Fruit fly (Drosophila melanogaster) whole organism, embryonic: ENCODE results near the gene CG8925.

Source experiments
- Atf3 ChIP-seq: fragments of 200-800 bp; sonication (Bioruptor generic); optimal IDR thresholded peaks from 3 replicates; lab custom pipeline; 2016; ENCODE audit warnings: missing biosample characterization, missing genetic modification characterization
- CG10654 ChIP-seq: fragments of 200-800 bp; sonication (Bioruptor generic); optimal IDR thresholded peaks from 2 replicates; lab custom pipeline; 2016; ENCODE audit warnings: missing biosample characterization, missing genetic modification characterization
- CG1233 ChIP-seq: fragments of 200-800 bp; sonication (Bioruptor generic); optimal IDR thresholded peaks from 4 replicates; lab custom pipeline; 2018; ENCODE audit warnings: missing biosample characterization, mild to moderate bottlenecking, missing genetic modification characterization
- CG13424 ChIP-seq: fragments of 200-800 bp; sonication (Bioruptor generic); optimal IDR thresholded peaks from 2 replicates; lab custom pipeline; 2019; ENCODE audit warnings: missing biosample characterization, mild to moderate bottlenecking, missing genetic modification characterization, moderate library complexity
- CG13775 ChIP-seq: fragments of 200-800 bp; sonication (Bioruptor generic); optimal IDR thresholded peaks from 3 replicates; lab custom pipeline; 2017; ENCODE audit warnings: missing biosample characterization, mild to moderate bottlenecking, missing genetic modification characterization
- CG14667 ChIP-seq: fragments of 200-800 bp; sonication (Bioruptor generic); IDR thresholded peaks from 2 replicates; pipeline ENCODE4 v1.3.6; 2022; ENCODE audit warnings: missing biosample characterization, missing genetic modification characterization
- CG1529 ChIP-seq: fragments of 200-800 bp; sonication (Bioruptor generic); optimal IDR thresholded peaks from 3 replicates; lab custom pipeline; 2018; ENCODE audit warnings: missing biosample characterization, missing genetic modification characterization
- CG15601 ChIP-seq: fragments of 200-800 bp; sonication (Bioruptor generic); optimal IDR thresholded peaks from 3 replicates; lab custom pipeline; 2019; ENCODE audit warnings: missing biosample characterization, mild to moderate bottlenecking, missing genetic modification characterization, moderate library complexity
- CG18599 ChIP-seq: fragments of 200-800 bp; sonication (Bioruptor generic); optimal IDR thresholded peaks from 3 replicates; lab custom pipeline; 2017; ENCODE audit warnings: missing biosample characterization, missing genetic modification characterization, mild to moderate bottlenecking, moderate library complexity, missing genetic modification reagents
- CG2116 ChIP-seq: fragments of 200-800 bp; sonication (Bioruptor generic); optimal IDR thresholded peaks from 3 replicates; lab custom pipeline; 2018; ENCODE audit warnings: missing biosample characterization, mild to moderate bottlenecking, missing genetic modification characterization
- CG2202 ChIP-seq: fragments of 200-800 bp; sonication (Bioruptor generic); optimal IDR thresholded peaks from 2 replicates; lab custom pipeline; 2018; ENCODE audit warnings: missing biosample characterization, mild to moderate bottlenecking, missing genetic modification characterization
- CG31388 ChIP-seq: fragments of 200-800 bp; sonication (Bioruptor generic); optimal IDR thresholded peaks from 2 replicates; lab custom pipeline; 2016; ENCODE audit warnings: missing biosample characterization, missing genetic modification characterization
- CG32772 ChIP-seq: fragments of 200-800 bp; sonication (Bioruptor generic); IDR thresholded peaks from 2 replicates; pipeline ENCODE4 v1.3.6; 2022; ENCODE audit warnings: missing biosample characterization, missing genetic modification characterization
- CG43689 ChIP-seq: fragments of 200-800 bp; sonication (Bioruptor generic); IDR thresholded peaks from 2 replicates; pipeline ENCODE4 v1.3.6; 2022; ENCODE audit warnings: missing biosample characterization, missing genetic modification characterization
- CG4404 ChIP-seq: fragments of 200-800 bp; sonication (Bioruptor generic); IDR thresholded peaks from 2 replicates; pipeline ENCODE4 v1.3.6; 2022; ENCODE audit warnings: missing biosample characterization, missing genetic modification characterization
- CG4730 ChIP-seq: fragments of 200-800 bp; sonication (Bioruptor generic); IDR thresholded peaks from 2 replicates; pipeline ENCODE4 v1.3.6; 2022; ENCODE audit warnings: missing biosample characterization, missing genetic modification characterization
- CG4854 ChIP-seq: fragments of 200-800 bp; sonication (Bioruptor generic); optimal IDR thresholded peaks from 2 replicates; lab custom pipeline; 2016; ENCODE audit warnings: missing biosample characterization, missing genetic modification characterization, inconsistent platforms
- CG7987 ChIP-seq: fragments of 200-800 bp; sonication (Bioruptor generic); optimal IDR thresholded peaks from 2 replicates; lab custom pipeline; 2018; ENCODE audit warnings: missing biosample characterization, mild to moderate bottlenecking, missing genetic modification characterization, moderate library complexity
- CG8388 ChIP-seq: fragments of 200-800 bp; sonication (Bioruptor generic); optimal IDR thresholded peaks from 2 replicates; lab custom pipeline; 2019; ENCODE audit warnings: missing biosample characterization, mild to moderate bottlenecking, missing genetic modification characterization, moderate library complexity
- CG9609 ChIP-seq: fragments of 200-800 bp; sonication (Bioruptor generic); optimal IDR thresholded peaks from 3 replicates; lab custom pipeline; 2016; ENCODE audit warnings: missing biosample characterization, missing genetic modification characterization
- CG9797 ChIP-seq: fragments of 200-800 bp; sonication (Bioruptor generic); optimal IDR thresholded peaks from 3 replicates; lab custom pipeline; 2018; ENCODE audit warnings: missing biosample characterization, mild to moderate bottlenecking, missing genetic modification characterization
- CG9876 ChIP-seq: fragments of 200-800 bp; sonication (Bioruptor generic); optimal IDR thresholded peaks from 2 replicates; lab custom pipeline; 2016; ENCODE audit warnings: missing biosample characterization, missing genetic modification characterization
- CG9932 ChIP-seq: fragments of 200-800 bp; sonication (Bioruptor generic); IDR thresholded peaks from 2 replicates; pipeline ENCODE4 v1.3.6; 2022; ENCODE audit warnings: missing biosample characterization, missing genetic modification characterization
- Drgx ChIP-seq: fragments of 200-800 bp; sonication (Bioruptor generic); IDR thresholded peaks from 2 replicates; pipeline ENCODE4 v1.3.6; 2022; ENCODE audit warnings: missing biosample characterization, missing genetic modification characterization
- E2f2 ChIP-seq: fragments of 200-800 bp; sonication (Bioruptor generic); IDR thresholded peaks from 2 replicates; pipeline ENCODE4 v1.3.6; 2022; ENCODE audit warnings: missing biosample characterization, missing genetic modification characterization
- HHEX ChIP-seq: fragments of 200-800 bp; sonication (Bioruptor generic); optimal IDR thresholded peaks from 3 replicates; lab custom pipeline; 2017; ENCODE audit warnings: missing biosample characterization, mild to moderate bottlenecking, missing genetic modification characterization, missing genetic modification reagents
- Hmr ChIP-seq: fragments of 200-800 bp; sonication (Bioruptor generic); optimal IDR thresholded peaks from 3 replicates; lab custom pipeline; 2017; ENCODE audit warnings: mild to moderate bottlenecking, missing biosample characterization, missing genetic modification reagents, missing genetic modification characterization
- NC2β ChIP-seq: fragments of 200-800 bp; sonication (Bioruptor generic); optimal IDR thresholded peaks from 2 replicates; lab custom pipeline; 2016; ENCODE audit warnings: missing biosample characterization, missing genetic modification characterization
- NK7.1 ChIP-seq: fragments of 200-800 bp; sonication (Bioruptor generic); optimal IDR thresholded peaks from 3 replicates; lab custom pipeline; 2016; ENCODE audit warnings: missing biosample characterization, missing genetic modification characterization
- Nf-YB ChIP-seq: fragments of 200-800 bp; sonication (Bioruptor generic); optimal IDR thresholded peaks from 3 replicates; lab custom pipeline; 2019; ENCODE audit warnings: missing biosample characterization, mild to moderate bottlenecking, missing genetic modification characterization, moderate library complexity
- Sox100B ChIP-seq: fragments of 200-800 bp; sonication (Bioruptor generic); optimal IDR thresholded peaks from 3 replicates; lab custom pipeline; 2018; ENCODE audit warnings: missing biosample characterization, mild to moderate bottlenecking, missing genetic modification characterization
- Sox102F ChIP-seq: fragments of 200-800 bp; sonication (Bioruptor generic); optimal IDR thresholded peaks from 2 replicates; lab custom pipeline; 2018; ENCODE audit warnings: missing biosample characterization, mild to moderate bottlenecking, missing genetic modification characterization, moderate library complexity
- Vsx1 ChIP-seq: fragments of 200-800 bp; sonication (Bioruptor generic); optimal IDR thresholded peaks from 2 replicates; lab custom pipeline; 2017; ENCODE audit warnings: missing biosample characterization, mild to moderate bottlenecking, missing genetic modification characterization, missing genetic modification reagents
- YL-1 ChIP-seq: fragments of 200-800 bp; sonication (Bioruptor generic); optimal IDR thresholded peaks from 3 replicates; lab custom pipeline; 2017; ENCODE audit warnings: missing biosample characterization, mild to moderate bottlenecking, missing genetic modification characterization
- bsh ChIP-seq, 2 experiments: fragments of 200-800 bp; sonication (Bioruptor generic); optimal IDR thresholded peaks; 2 replicates each; lab custom pipeline; 2017 to 2018; ENCODE audit warnings: mild to moderate bottlenecking in 2 of 2, missing biosample characterization in 2 of 2, missing genetic modification characterization in 2 of 2, moderate library complexity in 1 of 2
- chif ChIP-seq, 2 experiments: fragments of 200-800 bp; sonication (Bioruptor generic); optimal IDR thresholded peaks; 3 replicates each; lab custom pipeline; 2016; ENCODE audit warnings: missing biosample characterization in 2 of 2, missing genetic modification characterization in 2 of 2
- chm ChIP-seq: fragments of 200-800 bp; sonication (Bioruptor generic); IDR thresholded peaks from 2 replicates; pipeline ENCODE4 v1.3.6; 2022; ENCODE audit warnings: missing biosample characterization, missing genetic modification characterization
- ci ChIP-seq: fragments of 200-800 bp; sonication (Bioruptor generic); IDR thresholded peaks from 3 replicates; pipeline ENCODE4 v1.3.6; 2022; ENCODE audit warnings: missing biosample characterization, missing genetic modification characterization
- cwo ChIP-seq: fragments of 200-800 bp; sonication (Bioruptor generic); optimal IDR thresholded peaks from 3 replicates; lab custom pipeline; 2017; ENCODE audit warnings: missing biosample characterization, missing genetic modification characterization, mild to moderate bottlenecking, moderate library complexity, missing genetic modification reagents
- dmrt11E ChIP-seq: fragments of 200-800 bp; sonication (Bioruptor generic); optimal IDR thresholded peaks from 3 replicates; lab custom pipeline; 2018; ENCODE audit warnings: missing biosample characterization, mild to moderate bottlenecking, missing genetic modification characterization, moderate library complexity
- ftz-f1 ChIP-seq: fragments of 200-800 bp; sonication (Bioruptor generic); optimal IDR thresholded peaks from 2 replicates; lab custom pipeline; 2016; ENCODE audit warnings: missing biosample characterization, missing genetic modification characterization
- gce ChIP-seq: fragments of 200-800 bp; sonication (Bioruptor generic); IDR thresholded peaks from 3 replicates; pipeline ENCODE4 v1.3.6; 2022; ENCODE audit warnings: missing biosample characterization, missing genetic modification characterization
- her ChIP-seq: fragments of 200-800 bp; sonication (Bioruptor generic); optimal IDR thresholded peaks from 2 replicates; lab custom pipeline; 2016; ENCODE audit warnings: missing biosample characterization, missing genetic modification characterization
- ken ChIP-seq: fragments of 200-800 bp; sonication (Bioruptor generic); IDR thresholded peaks from 3 replicates; pipeline ENCODE4 v1.3.6; 2022; ENCODE audit warnings: missing biosample characterization, missing genetic modification characterization
- kni ChIP-seq: fragments of 200-800 bp; sonication (Bioruptor generic); optimal IDR thresholded peaks from 3 replicates; lab custom pipeline; 2017; ENCODE audit warnings: mild to moderate bottlenecking, missing biosample characterization, missing genetic modification reagents, missing genetic modification characterization
- lab ChIP-seq: fragments of 200-800 bp; sonication (Bioruptor generic); optimal IDR thresholded peaks from 3 replicates; lab custom pipeline; 2017; ENCODE audit warnings: missing biosample characterization, missing genetic modification characterization, mild to moderate bottlenecking, moderate library complexity, missing genetic modification reagents
- nom ChIP-seq: fragments of 200-800 bp; sonication (Bioruptor generic); optimal IDR thresholded peaks from 2 replicates; lab custom pipeline; 2017; ENCODE audit warnings: missing biosample characterization, missing genetic modification characterization, mild to moderate bottlenecking, moderate library complexity, missing genetic modification reagents
- tna ChIP-seq: fragments of 200-800 bp; sonication (Bioruptor generic); IDR thresholded peaks from 2 replicates; pipeline ENCODE4 v1.3.6; 2022; ENCODE audit warnings: missing biosample characterization, missing genetic modification characterization; ENCODE audit not compliant: partially characterized antibody
- tup ChIP-seq: fragments of 200-800 bp; sonication (Bioruptor generic); optimal IDR thresholded peaks from 2 replicates; lab custom pipeline; 2016; ENCODE audit warnings: missing biosample characterization, mild to moderate bottlenecking, missing genetic modification characterization, moderate library complexity

The CG8925 gene

DNA sequence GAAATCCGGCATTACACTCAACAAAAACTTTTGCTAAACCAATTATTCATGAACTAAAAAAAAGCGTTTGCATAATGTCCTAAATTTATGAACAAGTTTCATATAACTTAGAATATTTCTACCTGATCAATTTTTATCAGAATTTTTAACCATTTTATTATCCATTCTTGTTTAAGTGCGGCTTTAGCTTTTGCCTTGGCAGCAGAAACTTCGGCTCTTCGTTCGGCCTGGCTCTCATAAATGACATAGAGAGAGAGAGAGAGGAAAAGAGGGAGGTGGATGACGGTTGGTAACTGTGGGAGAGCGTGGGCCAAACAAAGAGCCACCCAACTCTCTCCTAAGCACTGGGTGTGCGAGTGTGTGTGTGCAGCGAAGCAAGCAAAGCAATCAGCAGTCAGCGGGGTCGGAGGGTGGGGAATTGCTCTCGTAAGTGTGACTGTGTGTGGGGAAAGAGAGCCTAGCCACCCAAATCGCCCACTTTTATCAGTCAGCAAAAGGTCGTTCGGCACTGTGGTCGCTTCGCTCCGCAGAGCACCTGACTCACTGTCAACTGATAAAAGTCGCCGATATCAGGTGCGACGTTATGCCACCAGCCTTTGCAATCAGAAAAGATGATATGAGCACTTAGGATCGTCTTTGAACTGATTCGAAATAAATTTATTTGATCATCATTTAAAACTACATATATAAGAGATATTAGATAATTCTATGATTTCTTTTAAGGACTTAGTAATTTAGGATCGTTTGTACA is 52.8 kb downstream of the CG8925 start (continued):
- TF ChIP-seq kni (GFP tag; lab: Kevin White, UChicago), result peak; percentile 81
- peak; percentile 94 for TF ChIP-seq CG31388 (GFP tag; lab: Kevin White, UChicago)
- TF ChIP-seq CG43689 (GFP tag; lab: Robert Waterston, UW), result no peak
- peak; percentile 93 for TF ChIP-seq tup
- peak; percentile 99 for TF ChIP-seq CG18599 (GFP tag; lab: Kevin White, UChicago)
- peak; percentile 97 for TF ChIP-seq Atf3
- TF ChIP-seq CG4730 (GFP tag; lab: Robert Waterston, UW), result no peak
- TF ChIP-seq CG2116 (GFP tag; lab: Kevin White, UChicago), result peak; percentile 78
- TF ChIP-seq CG15601, result peak; percentile 98
- peak; percentile 90 for TF ChIP-seq CG7987 (GFP tag; lab: Kevin White, UChicago)
- peak; percentile 98 for TF ChIP-seq Sox102F
- TF ChIP-seq CG4854 (GFP tag; lab: Kevin White, UChicago), result peak; percentile 97
- TF ChIP-seq CG4404 (GFP tag; lab: Robert Waterston, UW), result no peak
- peak; percentile 94 for TF ChIP-seq CG13775 (GFP tag; lab: Kevin White, UChicago)
- no peak for TF ChIP-seq ci (GFP tag; lab: Robert Waterston, UW)
- peak; percentile 91 to 99 for TF ChIP-seq bsh (GFP tag; optimal IDR thresholded peaks at IDR 0.05; lab: Kevin White, UChicago)
- TF ChIP-seq CG9609 (GFP tag; lab: Kevin White, UChicago), result peak; percentile 97
- peak; percentile 97 for TF ChIP-seq NK7.1 (GFP tag; lab: Kevin White, UChicago)
- TF ChIP-seq CG10654 (GFP tag; lab: Kevin White, UChicago), result peak; percentile 96
- TF ChIP-seq tna, result no peak
- TF ChIP-seq gce (GFP tag; lab: Robert Waterston, UW), result no peak
- TF ChIP-seq chm, result no peak
- no peak for TF ChIP-seq CG9932 (GFP tag; lab: Robert Waterston, UW)
- TF ChIP-seq Vsx1 (GFP tag; lab: Kevin White, UChicago), result peak; percentile 95
- TF ChIP-seq HHEX (GFP tag; lab: Kevin White, UChicago), result peak; percentile 97
- peak; percentile 99 for TF ChIP-seq lab (GFP tag; lab: Kevin White, UChicago)
- peak; percentile 97 for TF ChIP-seq CG1233 (GFP tag; lab: Kevin White, UChicago)
- peak; percentile 97 for TF ChIP-seq CG2202
- peak; percentile 97 for TF ChIP-seq dmrt11E (tag; lab: Kevin White, UChicago)
- TF ChIP-seq Nf-YB, result peak; percentile 88
- peak; percentile 93 for TF ChIP-seq YL-1
- TF ChIP-seq CG14667, result no peak
- peak; percentile 83 for TF ChIP-seq CG9876
- TF ChIP-seq ftz-f1 (GFP tag; lab: Kevin White, UChicago), result peak; percentile 82
- no peak for TF ChIP-seq E2f2 (GFP tag; lab: Robert Waterston, UW)
- no peak for TF ChIP-seq ken
- peak; percentile 98 for TF ChIP-seq Hmr (GFP tag; lab: Kevin White, UChicago)
- TF ChIP-seq nom (GFP tag; lab: Kevin White, UChicago), result peak; percentile 93
- TF ChIP-seq chif (GFP tag; optimal IDR thresholded peaks at IDR 0.05; lab: Kevin White, UChicago), result peak; percentile 97
- peak; percentile 98 for TF ChIP-seq CG1529
- TF ChIP-seq CG32772 (GFP tag; lab: Robert Waterston, UW), result no peak
- peak; percentile 96 for TF ChIP-seq NC2β (GFP tag; lab: Kevin White, UChicago)
- TF ChIP-seq CG9797 (GFP tag; lab: Kevin White, UChicago), result peak; percentile 60
- TF ChIP-seq Drgx (GFP tag; lab: Robert Waterston, UW), result no peak
- TF ChIP-seq cwo (GFP tag; lab: Kevin White, UChicago), result peak; percentile 97
- peak; percentile 98 for TF ChIP-seq CG8388 (GFP tag; lab: Kevin White, UChicago)
- TF ChIP-seq her (GFP tag; lab: Kevin White, UChicago), result peak; percentile 96
- peak; percentile 98 for TF ChIP-seq CG13424
- TF ChIP-seq Sox100B (GFP tag; lab: Kevin White, UChicago), result peak; percentile 97
